Worm (Caenorhabditis elegans): Measurements from ENCODE around the gene pik-1.

DNA sequence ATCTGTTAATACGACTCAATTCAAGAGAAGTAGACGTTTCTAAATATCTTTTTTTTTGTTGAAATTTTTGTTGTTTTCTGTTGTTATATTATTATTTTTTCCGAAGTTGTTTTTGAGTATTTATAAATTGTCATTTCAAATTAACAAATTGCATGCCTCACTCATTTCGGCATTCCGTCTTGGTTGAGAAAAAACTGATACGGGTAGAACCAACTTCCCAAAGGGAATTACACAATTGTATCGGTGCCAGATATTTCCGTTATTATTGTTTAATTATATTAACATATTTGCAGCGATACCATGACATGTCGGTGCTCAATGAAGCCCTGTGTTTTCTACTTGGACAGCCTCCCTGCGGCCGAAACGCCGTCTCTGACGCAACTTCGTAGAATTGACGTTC, 13.4 kb downstream of the pik-1 start, which contains the start of gene K09B11.4:
- TF ChIP-seq snpc-4 (tag; optimal IDR thresholded peaks at IDR 0.05) = no peak
- TF ChIP-seq nhr-237 (tag; optimal IDR thresholded peaks at IDR 0.05) = no peak
- TF ChIP-seq bed-3 (GFP tag; optimal IDR thresholded peaks at IDR 0.05) = no peak
- no peak for TF ChIP-seq nhr-28 (tag; optimal IDR thresholded peaks at IDR 0.05)
- no peak for TF ChIP-seq ces-1 (GFP tag; optimal IDR thresholded peaks at IDR 0.05)

Data from whole organism, mixed stage, embryonic.